Fruit fly (Drosophila melanogaster): ENCODE results near the gene ey.

Gene ey

dm6 chr4:697463-697862, at the start of gene ey:
TSS of gene ey (plus strand) at chr4:697689.
- no peak for TF ChIP-seq noc (tag; optimal IDR thresholded peaks at IDR 0.05)

dm6 chr4:659058-659588, 38.4 kb upstream of the ey start:
- TF ChIP-seq noc (tag; optimal IDR thresholded peaks at IDR 0.05): no peak

dm6 chr4:659884-660846, 37.3 kb upstream of the ey start, which contains the start of gene gw:
TSS of gene gw (minus strand) at chr4:660608.
- no peak for TF ChIP-seq noc (tag; optimal IDR thresholded peaks at IDR 0.05)

dm6 chr4:662101-662500, 35.4 kb upstream of the ey start:
- TF ChIP-seq noc (tag; optimal IDR thresholded peaks at IDR 0.05): no peak

dm6 chr4:663055-663670, 34.3 kb upstream of the ey start, which contains the start of the genes CG46466 and Slip1:
TSS of gene CG46466 (minus strand) at chr4:663124.
TSS of gene Slip1 (plus strand) at chr4:663621.
- no peak for TF ChIP-seq noc (tag; optimal IDR thresholded peaks at IDR 0.05)

dm6 chr4:664277-664676, 33.2 kb upstream of the ey start:
- no peak for TF ChIP-seq noc (tag; optimal IDR thresholded peaks at IDR 0.05)

dm6 chr4:670905-671419, 26.5 kb upstream of the ey start, which contains the start of gene CG11360:
TSS of gene CG11360 (plus strand) at chr4:671142.
- TF ChIP-seq noc (tag; optimal IDR thresholded peaks at IDR 0.05): no peak

- TF ChIP-seq noc (tag; optimal IDR thresholded peaks at IDR 0.05): no peak
Measured at dm6 chr4:694917-695720, 2.4 kb upstream of the ey start.

- TF ChIP-seq noc (tag; optimal IDR thresholded peaks at IDR 0.05): no peak
Measured at dm6 chr4:695845-696244, 1.6 kb upstream of the ey start, which contains the start of gene myo. TSS of gene myo (minus strand) at chr4:696055.

- TF ChIP-seq noc (tag; optimal IDR thresholded peaks at IDR 0.05): no peak
Measured at dm6 chr4:696638-697037, 851 bp upstream of the ey start.

dm6 chr4:701948-702347, 4.5 kb downstream of the ey start:
- TF ChIP-seq noc (tag; optimal IDR thresholded peaks at IDR 0.05): no peak

- no peak for TF ChIP-seq noc (tag; optimal IDR thresholded peaks at IDR 0.05)
Measured at dm6 chr4:702806-703301, 5.4 kb downstream of the ey start.

dm6 chr4:703992-704690, 6.7 kb downstream of the ey start:
- TF ChIP-seq noc (tag; optimal IDR thresholded peaks at IDR 0.05): no peak

- TF ChIP-seq noc (tag; optimal IDR thresholded peaks at IDR 0.05): no peak
Measured at dm6 chr4:706847-707246, 9.4 kb downstream of the ey start.

- no peak for TF ChIP-seq noc (tag; optimal IDR thresholded peaks at IDR 0.05)
Measured at dm6 chr4:708665-709064, 11.2 kb downstream of the ey start.

Measured in whole organism, larva.